Fruit fly (Drosophila melanogaster) whole organism, embryonic: Measurements from ENCODE around the gene CG7766.

Source experiments
- Antp ChIP-seq: fragments of 200-800 bp; sonication (Bioruptor generic); optimal IDR thresholded peaks from 3 replicates; lab custom pipeline; 2016; ENCODE audit warnings: missing biosample characterization, missing genetic modification characterization
- Atf6 ChIP-seq: fragments of 200-800 bp; sonication (Bioruptor generic); IDR thresholded peaks from 2 replicates; pipeline ENCODE4 v1.3.6; 2022; ENCODE audit warnings: missing biosample characterization, missing genetic modification characterization
- CG11696 ChIP-seq: fragments of 200-800 bp; sonication (Bioruptor generic); IDR thresholded peaks from 2 replicates; pipeline ENCODE4 v1.3.6; 2022; ENCODE audit warnings: missing biosample characterization, missing genetic modification characterization
- CG12236 ChIP-seq: fragments of 200-800 bp; sonication (Bioruptor generic); optimal IDR thresholded peaks from 2 replicates; lab custom pipeline; 2016; ENCODE audit warnings: missing biosample characterization, missing genetic modification characterization
- CG1233 ChIP-seq: fragments of 200-800 bp; sonication (Bioruptor generic); optimal IDR thresholded peaks from 4 replicates; lab custom pipeline; 2018; ENCODE audit warnings: missing biosample characterization, mild to moderate bottlenecking, missing genetic modification characterization
- CG13424 ChIP-seq: fragments of 200-800 bp; sonication (Bioruptor generic); optimal IDR thresholded peaks from 2 replicates; lab custom pipeline; 2019; ENCODE audit warnings: missing biosample characterization, mild to moderate bottlenecking, missing genetic modification characterization, moderate library complexity
- CG15073 ChIP-seq: fragments of 200-800 bp; sonication (Bioruptor generic); optimal IDR thresholded peaks from 2 replicates; lab custom pipeline; 2016; ENCODE audit warnings: missing biosample characterization, missing genetic modification characterization
- CG15269 ChIP-seq: fragments of 200-800 bp; sonication (Bioruptor generic); optimal IDR thresholded peaks from 2 replicates; lab custom pipeline; 2018; ENCODE audit warnings: missing biosample characterization, mild to moderate bottlenecking, missing genetic modification characterization, moderate library complexity
- CG18011 ChIP-seq: fragments of 200-800 bp; sonication (Bioruptor generic); optimal IDR thresholded peaks from 2 replicates; lab custom pipeline; 2017; ENCODE audit warnings: missing biosample characterization, missing genetic modification characterization, mild to moderate bottlenecking, moderate library complexity, missing genotype
- CG18476 ChIP-seq: fragments of 200-800 bp; sonication (Bioruptor generic); optimal IDR thresholded peaks from 2 replicates; lab custom pipeline; 2016; ENCODE audit warnings: missing biosample characterization, mild to moderate bottlenecking, missing genetic modification characterization
- CG3065 ChIP-seq: fragments of 200-800 bp; sonication (Bioruptor generic); optimal IDR thresholded peaks from 2 replicates; lab custom pipeline; 2016; ENCODE audit warnings: missing biosample characterization, missing genetic modification characterization
- CG4328 ChIP-seq: fragments of 200-800 bp; sonication (Bioruptor generic); optimal IDR thresholded peaks from 3 replicates; lab custom pipeline; 2017; ENCODE audit warnings: missing biosample characterization, missing genetic modification reagents, missing genetic modification characterization
- CG4707 ChIP-seq: fragments of 200-800 bp; sonication (Bioruptor generic); optimal IDR thresholded peaks from 2 replicates; lab custom pipeline; 2018; ENCODE audit warnings: missing biosample characterization, mild to moderate bottlenecking, missing genetic modification characterization, moderate library complexity
- CG6791 ChIP-seq: fragments of 200-800 bp; sonication (Bioruptor generic); IDR thresholded peaks from 3 replicates; pipeline ENCODE4 v1.3.6; 2022; ENCODE audit warnings: missing biosample characterization, missing genetic modification characterization; ENCODE audit not compliant: partially characterized antibody
- CG7271 ChIP-seq: fragments of 200-800 bp; sonication (Bioruptor generic); optimal IDR thresholded peaks from 2 replicates; lab custom pipeline; 2018; ENCODE audit warnings: missing biosample characterization, mild to moderate bottlenecking, missing genetic modification characterization, moderate library complexity
- CG7786 ChIP-seq: fragments of 200-800 bp; sonication (Bioruptor generic); optimal IDR thresholded peaks from 2 replicates; lab custom pipeline; 2016; ENCODE audit warnings: missing biosample characterization, missing genetic modification characterization
- CG7928 ChIP-seq: fragments of 200-800 bp; sonication (Bioruptor generic); optimal IDR thresholded peaks from 2 replicates; lab custom pipeline; 2017; ENCODE audit warnings: missing biosample characterization, mild to moderate bottlenecking, missing genetic modification characterization
- CG7963 ChIP-seq: fragments of 200-800 bp; sonication (Bioruptor generic); IDR thresholded peaks from 3 replicates; pipeline ENCODE4 v1.3.6; 2022; ENCODE audit warnings: missing biosample characterization, missing genetic modification characterization; ENCODE audit not compliant: partially characterized antibody
- CG8359 ChIP-seq: fragments of 200-800 bp; sonication (Bioruptor generic); optimal IDR thresholded peaks from 2 replicates; lab custom pipeline; 2017; ENCODE audit warnings: missing biosample characterization, mild to moderate bottlenecking, missing genetic modification characterization, borderline replicate concordance
- CG9932 ChIP-seq: fragments of 200-800 bp; sonication (Bioruptor generic); IDR thresholded peaks from 2 replicates; pipeline ENCODE4 v1.3.6; 2022; ENCODE audit warnings: missing biosample characterization, missing genetic modification characterization
- Camta ChIP-seq: fragments of 200-800 bp; sonication (Bioruptor generic); optimal IDR thresholded peaks from 2 replicates; lab custom pipeline; 2016; ENCODE audit warnings: missing biosample characterization, missing genetic modification characterization
- CkIIα-i1 ChIP-seq: fragments of 200-800 bp; sonication (Bioruptor generic); IDR thresholded peaks from 2 replicates; pipeline ENCODE4 v1.3.6; 2022; ENCODE audit warnings: missing biosample characterization, missing genetic modification characterization
- Dref ChIP-seq: fragments of 200-800 bp; sonication (Bioruptor generic); IDR thresholded peaks from 2 replicates; pipeline ENCODE4 v1.3.6; 2022; ENCODE audit warnings: missing biosample characterization, missing genetic modification characterization
- Drgx ChIP-seq: fragments of 200-800 bp; sonication (Bioruptor generic); IDR thresholded peaks from 2 replicates; pipeline ENCODE4 v1.3.6; 2022; ENCODE audit warnings: missing biosample characterization, missing genetic modification characterization
- ERR ChIP-seq: fragments of 200-800 bp; sonication (Bioruptor generic); optimal IDR thresholded peaks from 2 replicates; lab custom pipeline; 2016; ENCODE audit warnings: missing biosample characterization, missing genetic modification characterization
- Ets65A ChIP-seq: fragments of 200-800 bp; sonication (Bioruptor generic); peaks from one replicate; lab custom pipeline; 2016; ENCODE audit warnings: missing biosample characterization, missing genetic modification characterization
- Fer1 ChIP-seq: fragments of 200-800 bp; sonication (Bioruptor generic); optimal IDR thresholded peaks from 2 replicates; lab custom pipeline; 2017; ENCODE audit warnings: missing biosample characterization, mild to moderate bottlenecking, missing genetic modification characterization
- H15 ChIP-seq: fragments of 200-800 bp; sonication (Bioruptor generic); IDR thresholded peaks from 3 replicates; pipeline ENCODE4 v1.3.6; 2022; ENCODE audit warnings: missing biosample characterization, missing genetic modification characterization
- Hr51 ChIP-seq, 2 experiments: fragments of 200-800 bp; sonication (Bioruptor generic); optimal IDR thresholded peaks; 2 replicates in 1 of 2; 3 replicates in 1 of 2; lab custom pipeline; 2016 to 2018; ENCODE audit warnings: missing biosample characterization in 2 of 2, missing genetic modification characterization in 2 of 2, mild to moderate bottlenecking in 1 of 2, moderate library complexity in 1 of 2
- MBD-R2 ChIP-seq: fragments of 200-800 bp; sonication (Bioruptor generic); IDR thresholded peaks from 2 replicates; pipeline ENCODE4 v1.3.6; 2022; ENCODE audit warnings: missing biosample characterization, missing genetic modification characterization
- Max ChIP-seq: fragments of 200-800 bp; sonication (Bioruptor generic); optimal IDR thresholded peaks from 2 replicates; lab custom pipeline; 2016; ENCODE audit warnings: missing biosample characterization, mild to moderate bottlenecking, missing genetic modification characterization
- NK7.1 ChIP-seq: fragments of 200-800 bp; sonication (Bioruptor generic); optimal IDR thresholded peaks from 3 replicates; lab custom pipeline; 2016; ENCODE audit warnings: missing biosample characterization, missing genetic modification characterization
- Oaz ChIP-seq: fragments of 200-800 bp; sonication (Bioruptor generic); IDR thresholded peaks from 2 replicates; pipeline ENCODE4 v1.3.6; 2022; ENCODE audit warnings: missing biosample characterization, missing genetic modification characterization
- Six4 ChIP-seq: fragments of 200-800 bp; sonication (Bioruptor generic); optimal IDR thresholded peaks from 2 replicates; lab custom pipeline; 2016; ENCODE audit warnings: missing biosample characterization, missing genetic modification characterization
- Sox100B ChIP-seq: fragments of 200-800 bp; sonication (Bioruptor generic); optimal IDR thresholded peaks from 3 replicates; lab custom pipeline; 2018; ENCODE audit warnings: missing biosample characterization, mild to moderate bottlenecking, missing genetic modification characterization
- Sox102F ChIP-seq: fragments of 200-800 bp; sonication (Bioruptor generic); optimal IDR thresholded peaks from 2 replicates; lab custom pipeline; 2018; ENCODE audit warnings: missing biosample characterization, mild to moderate bottlenecking, missing genetic modification characterization, moderate library complexity
- Taf1 ChIP-seq: fragments of 200-800 bp; sonication (Bioruptor generic); IDR thresholded peaks from 2 replicates; pipeline ENCODE4 v1.3.6; 2022; ENCODE audit warnings: missing biosample characterization, missing genetic modification characterization
- abd-A ChIP-seq: fragments of 200-800 bp; sonication (Bioruptor generic); optimal IDR thresholded peaks from 3 replicates; lab custom pipeline; 2019; ENCODE audit warnings: missing biosample characterization, mild to moderate bottlenecking, missing genetic modification characterization, moderate library complexity
- bowl ChIP-seq: fragments of 200-800 bp; sonication (Bioruptor generic); IDR thresholded peaks from 2 replicates; pipeline ENCODE4 v1.3.6; 2022; ENCODE audit warnings: missing biosample characterization, missing genetic modification characterization
- en ChIP-seq: fragments of 200-800 bp; sonication (Bioruptor generic); optimal IDR thresholded peaks from 2 replicates; lab custom pipeline; 2016; ENCODE audit warnings: missing biosample characterization, missing genetic modification characterization
- fru ChIP-seq: fragments of >200 bp; optimal IDR thresholded peaks from 2 replicates; lab custom pipeline; 2017
- h ChIP-seq: fragments of >200 bp; optimal IDR thresholded peaks from 2 replicates; lab custom pipeline; 2017
- nerfin-2 ChIP-seq: fragments of 200-800 bp; sonication (Bioruptor generic); IDR thresholded peaks from 2 replicates; pipeline ENCODE4 v1.3.6; 2022; ENCODE audit warnings: missing biosample characterization, missing genetic modification characterization; ENCODE audit not compliant: partially characterized antibody
- nmo ChIP-seq: fragments of 200-800 bp; sonication (Bioruptor generic); optimal IDR thresholded peaks from 2 replicates; lab custom pipeline; 2018; ENCODE audit warnings: missing biosample characterization, mild to moderate bottlenecking, missing genetic modification characterization, moderate library complexity
- oc ChIP-seq: fragments of 200-800 bp; sonication (Bioruptor generic); optimal IDR thresholded peaks from 2 replicates; lab custom pipeline; 2018; ENCODE audit warnings: missing biosample characterization, mild to moderate bottlenecking, missing genetic modification characterization, moderate library complexity
- repo ChIP-seq: fragments of 200-800 bp; sonication (Bioruptor generic); optimal IDR thresholded peaks from 2 replicates; lab custom pipeline; 2016; ENCODE audit warnings: missing biosample characterization, missing genetic modification characterization
- sd ChIP-seq: fragments of 200-800 bp; sonication (Bioruptor generic); optimal IDR thresholded peaks from 3 replicates; lab custom pipeline; 2018; ENCODE audit warnings: missing biosample characterization, mild to moderate bottlenecking, missing genetic modification characterization, moderate library complexity
- sens ChIP-seq: fragments of 200-800 bp; sonication (Bioruptor generic); peaks from one replicate; lab custom pipeline; 2016; ENCODE audit warnings: missing biosample characterization, missing genetic modification characterization
- sr ChIP-seq: fragments of 200-800 bp; sonication (Bioruptor generic); IDR thresholded peaks from 3 replicates; pipeline ENCODE4 v1.3.6; 2022; ENCODE audit warnings: missing biosample characterization, missing genetic modification characterization
- tgo ChIP-seq: fragments of 200-800 bp; sonication (Bioruptor generic); IDR thresholded peaks from 3 replicates; pipeline ENCODE4 v1.3.6; 2022; ENCODE audit warnings: missing biosample characterization, missing genetic modification characterization
- zf30C ChIP-seq: fragments of 200-800 bp; sonication (Bioruptor generic); optimal IDR thresholded peaks from 3 replicates; lab custom pipeline; 2018; ENCODE audit warnings: missing biosample characterization, mild to moderate bottlenecking, missing genetic modification characterization

CG7766 gene

dm6 chrX:9136776-9137550, 33.4 kb upstream of the CG7766 start (continued):
- TF ChIP-seq fru (no peak), CG15073 (GFP tag; lab: Kevin White, UChicago) (no peak), Sox100B (GFP tag; lab: Kevin White, UChicago) (peak; percentile 16), Atf6 (no peak), Oaz (GFP tag; lab: Robert Waterston, UW) (no peak), CG8359 (GFP tag; lab: Kevin White, UChicago) (no peak), en (no peak), Drgx (GFP tag; lab: Robert Waterston, UW) (peak; percentile 6; the same call in 1 of the 2 replicates), sr (GFP tag; lab: Robert Waterston, UW) (no peak), CG6791 (no peak), oc (tag; lab: Kevin White, UChicago) (peak; percentile 40), bowl (GFP tag; lab: Robert Waterston, UW) (no peak), CkIIα-i1 (GFP tag; lab: Robert Waterston, UW) (no peak), Dref (no peak), Hr51 (GFP tag; optimal IDR thresholded peaks at IDR 0.05; lab: Kevin White, UChicago) (peak; percentile 43 to 66), CG18011 (GFP tag; lab: Kevin White, UChicago) (no peak), Ets65A (GFP tag; lab: Kevin White, UChicago) (peak; percentile 86), CG4328 (GFP tag; lab: Kevin White, UChicago) (no peak), Sox102F (GFP tag; lab: Kevin White, UChicago) (peak; percentile 74), CG13424 (tag; lab: Kevin White, UChicago) (peak; percentile 49), Camta (GFP tag; lab: Kevin White, UChicago) (peak; percentile 41), CG12236 (peak; percentile 26), H15 (0 out of 3 replicates have a peak, but pooled peaks have one; percentile 15), CG1233 (GFP tag; lab: Kevin White, UChicago) (no peak), nerfin-2 (no peak), NK7.1 (GFP tag; lab: Kevin White, UChicago) (no peak), Antp (GFP tag; lab: Kevin White, UChicago) (peak; percentile 39), sd (no peak), CG18476 (GFP tag; lab: Kevin White, UChicago) (peak; percentile 28), sens (GFP tag; lab: Kevin White, UChicago) (peak; percentile 91), repo (GFP tag; lab: Kevin White, UChicago) (no peak), Max (GFP tag; lab: Kevin White, UChicago) (peak; percentile 36), h (no peak), CG4707 (GFP tag; lab: Kevin White, UChicago) (peak; percentile 16), CG7271 (tag; lab: Kevin White, UChicago) (no peak), CG15269 (peak; percentile 54), nmo (GFP tag; lab: Kevin White, UChicago) (peak; percentile 53), CG3065 (GFP tag; lab: Kevin White, UChicago) (no peak), MBD-R2 (GFP tag; lab: Robert Waterston, UW) (no peak), abd-A (tag; lab: Kevin White, UChicago) (no peak), Six4 (GFP tag; lab: Kevin White, UChicago) (no peak), CG9932 (no peak), CG11696 (GFP tag; lab: Robert Waterston, UW) (no peak), tgo (GFP tag; lab: Robert Waterston, UW) (peak; percentile 46; the same call in 2 of the 3 replicates), Taf1 (GFP tag; lab: Robert Waterston, UW) (no peak), ERR (no peak), CG7963 (GFP tag; lab: Robert Waterston, UW) (no peak), CG7786 (GFP tag; lab: Kevin White, UChicago) (peak; percentile 51), Fer1 (GFP tag; lab: Kevin White, UChicago) (peak; percentile 23), CG7928 (no peak), zf30C (GFP tag; lab: Kevin White, UChicago) (peak; percentile 58)
